Fruit fly (Drosophila melanogaster) whole organism, embryonic: Measurements from ENCODE around the gene Kap3.
A peak's percentile ranks its signal among the peaks of the same experiment; 100 is the strongest.

Experiments
- Asciz ChIP-seq: fragments of 200-800 bp; sonication (Bioruptor generic); optimal IDR thresholded peaks from 2 replicates; lab custom pipeline; 2017; ENCODE audit warnings: missing biosample characterization, mild to moderate bottlenecking, missing genetic modification characterization, missing genetic modification reagents
- C15 ChIP-seq: fragments of 200-800 bp; sonication (Bioruptor generic); IDR thresholded peaks from 3 replicates; pipeline ENCODE4 v1.3.6; 2022; ENCODE audit warnings: missing biosample characterization, missing genetic modification characterization
- CG11085 ChIP-seq: fragments of 200-800 bp; sonication (Bioruptor generic); IDR thresholded peaks from 2 replicates; pipeline ENCODE4 v1.3.6; 2022; ENCODE audit warnings: missing biosample characterization, missing genetic modification characterization
- CG12071 ChIP-seq: fragments of 200-800 bp; sonication (Bioruptor generic); optimal IDR thresholded peaks from 3 replicates; lab custom pipeline; 2018; ENCODE audit warnings: missing biosample characterization, mild to moderate bottlenecking, missing genetic modification characterization
- CG12769 ChIP-seq: fragments of 200-800 bp; sonication (Bioruptor generic); optimal IDR thresholded peaks from 2 replicates; lab custom pipeline; 2019; ENCODE audit warnings: missing biosample characterization, mild to moderate bottlenecking, missing genetic modification characterization, moderate library complexity
- CG13287 ChIP-seq: fragments of 200-800 bp; sonication (Bioruptor generic); IDR thresholded peaks from 2 replicates; pipeline ENCODE4 v1.3.6; 2022; ENCODE audit warnings: missing biosample characterization, missing genetic modification characterization; ENCODE audit not compliant: partially characterized antibody
- CG15514 ChIP-seq: fragments of 200-800 bp; sonication (Bioruptor generic); optimal IDR thresholded peaks from 3 replicates; lab custom pipeline; 2017; ENCODE audit warnings: missing biosample characterization, missing genetic modification characterization, mild to moderate bottlenecking, moderate library complexity, missing genetic modification reagents
- CG15601 ChIP-seq: fragments of 200-800 bp; sonication (Bioruptor generic); optimal IDR thresholded peaks from 3 replicates; lab custom pipeline; 2019; ENCODE audit warnings: missing biosample characterization, mild to moderate bottlenecking, missing genetic modification characterization, moderate library complexity
- CG1602 ChIP-seq: fragments of 200-800 bp; sonication (Bioruptor generic); optimal IDR thresholded peaks from 3 replicates; lab custom pipeline; 2016; ENCODE audit warnings: missing biosample characterization, missing genetic modification characterization
- CG17359 ChIP-seq: fragments of 200-800 bp; sonication (Bioruptor generic); optimal IDR thresholded peaks from 3 replicates; lab custom pipeline; 2018; ENCODE audit warnings: missing biosample characterization, mild to moderate bottlenecking, missing genetic modification characterization, moderate library complexity
- CG18599 ChIP-seq: fragments of 200-800 bp; sonication (Bioruptor generic); optimal IDR thresholded peaks from 3 replicates; lab custom pipeline; 2017; ENCODE audit warnings: missing biosample characterization, missing genetic modification characterization, mild to moderate bottlenecking, moderate library complexity, missing genetic modification reagents
- CG3065 ChIP-seq: fragments of 200-800 bp; sonication (Bioruptor generic); optimal IDR thresholded peaks from 2 replicates; lab custom pipeline; 2016; ENCODE audit warnings: missing biosample characterization, missing genetic modification characterization
- CG32532 ChIP-seq: fragments of 200-800 bp; sonication (Bioruptor generic); IDR thresholded peaks from 2 replicates; pipeline ENCODE4 v1.3.6; 2022; ENCODE audit warnings: missing biosample characterization, missing genetic modification characterization
- CG33213 ChIP-seq: fragments of 200-800 bp; sonication (Bioruptor generic); optimal IDR thresholded peaks from 3 replicates; lab custom pipeline; 2016; ENCODE audit warnings: missing biosample characterization, missing genetic modification characterization
- CG43689 ChIP-seq: fragments of 200-800 bp; sonication (Bioruptor generic); IDR thresholded peaks from 2 replicates; pipeline ENCODE4 v1.3.6; 2022; ENCODE audit warnings: missing biosample characterization, missing genetic modification characterization
- CG7928 ChIP-seq: fragments of 200-800 bp; sonication (Bioruptor generic); optimal IDR thresholded peaks from 2 replicates; lab custom pipeline; 2017; ENCODE audit warnings: missing biosample characterization, mild to moderate bottlenecking, missing genetic modification characterization
- CG7963 ChIP-seq: fragments of 200-800 bp; sonication (Bioruptor generic); IDR thresholded peaks from 3 replicates; pipeline ENCODE4 v1.3.6; 2022; ENCODE audit warnings: missing biosample characterization, missing genetic modification characterization; ENCODE audit not compliant: partially characterized antibody
- CG8290 ChIP-seq, 3 experiments: fragments of 200-800 bp; sonication (Bioruptor generic); optimal IDR thresholded peaks; 2 replicates each; lab custom pipeline; 2016 to 2019; ENCODE audit warnings: missing biosample characterization in 3 of 3, missing genetic modification characterization in 3 of 3, mild to moderate bottlenecking in 2 of 3, moderate library complexity in 1 of 3
- Doc3 ChIP-seq: fragments of 200-800 bp; sonication (Bioruptor generic); IDR thresholded peaks from 3 replicates; pipeline ENCODE4 v1.3.6; 2022; ENCODE audit warnings: missing biosample characterization, missing genetic modification characterization; ENCODE audit not compliant: partially characterized antibody
- Dref ChIP-seq: fragments of 200-800 bp; sonication (Bioruptor generic); IDR thresholded peaks from 2 replicates; pipeline ENCODE4 v1.3.6; 2022; ENCODE audit warnings: missing biosample characterization, missing genetic modification characterization
- H2.0 ChIP-seq: fragments of 200-800 bp; sonication (Bioruptor generic); IDR thresholded peaks from 2 replicates; pipeline ENCODE4 v1.3.6; 2022; ENCODE audit warnings: missing biosample characterization, missing genetic modification characterization
- Hey ChIP-seq: fragments of 200-800 bp; sonication (Bioruptor generic); optimal IDR thresholded peaks from 3 replicates; lab custom pipeline; 2018; ENCODE audit warnings: missing biosample characterization, mild to moderate bottlenecking, missing genetic modification characterization
- Jarid2 ChIP-seq: fragments of 200-800 bp; sonication (Bioruptor generic); optimal IDR thresholded peaks from 3 replicates; lab custom pipeline; 2017; ENCODE audit warnings: mild to moderate bottlenecking, missing biosample characterization, missing genetic modification reagents, missing genetic modification characterization
- Lhr ChIP-seq: fragments of 200-800 bp; sonication (Bioruptor generic); optimal IDR thresholded peaks from 3 replicates; lab custom pipeline; 2017; ENCODE audit warnings: mild to moderate bottlenecking, missing biosample characterization, missing genetic modification reagents, missing genetic modification characterization
- NC2α ChIP-seq: fragments of 200-800 bp; sonication (Bioruptor generic); optimal IDR thresholded peaks from 2 replicates; lab custom pipeline; 2016; ENCODE audit warnings: missing biosample characterization, missing genetic modification characterization
- Nf-YA ChIP-seq: fragments of 200-800 bp; sonication (Bioruptor generic); IDR thresholded peaks from 2 replicates; pipeline ENCODE4 v1.3.6; 2022; ENCODE audit warnings: missing biosample characterization, missing genetic modification characterization
- NfI ChIP-seq: fragments of 200-800 bp; sonication (Bioruptor generic); optimal IDR thresholded peaks from 3 replicates; lab custom pipeline; 2018; ENCODE audit warnings: missing biosample characterization, mild to moderate bottlenecking, missing genetic modification characterization, moderate library complexity
- Sry-δ ChIP-seq: fragments of 200-800 bp; sonication (Bioruptor generic); optimal IDR thresholded peaks from 2 replicates; lab custom pipeline; 2016; ENCODE audit warnings: missing biosample characterization, missing genetic modification characterization
- cato ChIP-seq: fragments of 200-800 bp; sonication (Bioruptor generic); optimal IDR thresholded peaks from 2 replicates; lab custom pipeline; 2016; ENCODE audit warnings: missing biosample characterization, missing genetic modification characterization, borderline replicate concordance
- chif ChIP-seq, 2 experiments: fragments of 200-800 bp; sonication (Bioruptor generic); optimal IDR thresholded peaks; 3 replicates each; lab custom pipeline; 2016; ENCODE audit warnings: missing biosample characterization in 2 of 2, missing genetic modification characterization in 2 of 2
- chm ChIP-seq: fragments of 200-800 bp; sonication (Bioruptor generic); IDR thresholded peaks from 2 replicates; pipeline ENCODE4 v1.3.6; 2022; ENCODE audit warnings: missing biosample characterization, missing genetic modification characterization
- dan ChIP-seq: fragments of 200-800 bp; sonication (Bioruptor generic); IDR thresholded peaks from 2 replicates; pipeline ENCODE4 v1.3.6; 2022; ENCODE audit warnings: missing biosample characterization, missing genetic modification characterization
- danr ChIP-seq: fragments of 200-800 bp; sonication (Bioruptor generic); IDR thresholded peaks from 2 replicates; pipeline ENCODE4 v1.3.6; 2022; ENCODE audit warnings: missing biosample characterization, missing genetic modification characterization
- dpn ChIP-seq, 2 experiments: fragments of 200-800 bp; sonication (Bioruptor generic); optimal IDR thresholded peaks; 3 replicates each; lab custom pipeline; 2016; ENCODE audit warnings: missing biosample characterization in 2 of 2, missing genetic modification characterization in 2 of 2
- dysf ChIP-seq: fragments of 200-800 bp; sonication (Bioruptor generic); IDR thresholded peaks from 3 replicates; pipeline ENCODE4 v1.3.6; 2022; ENCODE audit warnings: missing biosample characterization, missing genetic modification characterization
- ewg ChIP-seq: fragments of 200-800 bp; sonication (Bioruptor generic); optimal IDR thresholded peaks from 3 replicates; lab custom pipeline; 2017; ENCODE audit warnings: mild to moderate bottlenecking, missing biosample characterization, missing genetic modification reagents, missing genetic modification characterization
- her ChIP-seq: fragments of 200-800 bp; sonication (Bioruptor generic); optimal IDR thresholded peaks from 2 replicates; lab custom pipeline; 2016; ENCODE audit warnings: missing biosample characterization, missing genetic modification characterization
- hth ChIP-seq: fragments of >200 bp; optimal IDR thresholded peaks from 2 replicates; lab custom pipeline; 2017; ENCODE audit warnings: inconsistent platforms
- insv ChIP-seq, 2 experiments: fragments of 200-800 bp; sonication (Bioruptor generic); optimal IDR thresholded peaks; 3 replicates each; lab custom pipeline; 2016 to 2018; ENCODE audit warnings: missing biosample characterization in 2 of 2, missing genetic modification characterization in 2 of 2
- jing ChIP-seq: fragments of 200-800 bp; sonication (Bioruptor generic); optimal IDR thresholded peaks from 2 replicates; lab custom pipeline; 2018; ENCODE audit warnings: missing biosample characterization, mild to moderate bottlenecking, missing genetic modification characterization
- mam ChIP-seq: fragments of 200-800 bp; sonication (Bioruptor generic); optimal IDR thresholded peaks from 3 replicates; lab custom pipeline; 2016; ENCODE audit warnings: missing biosample characterization, missing genetic modification characterization
- otp ChIP-seq: fragments of 200-800 bp; sonication (Bioruptor generic); IDR thresholded peaks from 3 replicates; pipeline ENCODE4, ENCODE4 v1.3.6; 2022; ENCODE audit warnings: missing biosample characterization, missing genetic modification characterization
- pfk ChIP-seq: fragments of 200-800 bp; sonication (Bioruptor generic); optimal IDR thresholded peaks from 2 replicates; lab custom pipeline; 2018; ENCODE audit warnings: missing biosample characterization, mild to moderate bottlenecking, missing genetic modification characterization, moderate library complexity
- phol ChIP-seq: fragments of 200-800 bp; sonication (Bioruptor generic); optimal IDR thresholded peaks from 3 replicates; lab custom pipeline; 2018; ENCODE audit warnings: missing biosample characterization, mild to moderate bottlenecking, missing genetic modification characterization, moderate library complexity
- pros ChIP-seq: fragments of 200-800 bp; sonication (Bioruptor generic); optimal IDR thresholded peaks from 3 replicates; lab custom pipeline; 2019; ENCODE audit warnings: missing biosample characterization, mild to moderate bottlenecking, missing genetic modification characterization, moderate library complexity
- psq ChIP-seq: fragments of 200-800 bp; sonication (Bioruptor generic); optimal IDR thresholded peaks from 2 replicates; lab custom pipeline; 2017; ENCODE audit warnings: missing biosample characterization, missing genetic modification characterization
- slou ChIP-seq: fragments of 200-800 bp; sonication (Bioruptor generic); optimal IDR thresholded peaks from 3 replicates; lab custom pipeline; 2016; ENCODE audit warnings: missing biosample characterization, missing genetic modification characterization
- slp2 ChIP-seq: fragments of 200-800 bp; sonication (Bioruptor generic); optimal IDR thresholded peaks from 2 replicates; lab custom pipeline; 2016; ENCODE audit warnings: missing biosample characterization, missing genetic modification characterization
- trem ChIP-seq: fragments of 200-800 bp; optimal IDR thresholded peaks from 3 replicates; lab custom pipeline; 2019; ENCODE audit warnings: missing biosample characterization, mild to moderate bottlenecking, missing genetic modification characterization, moderate library complexity

Kap3 gene

DNA sequence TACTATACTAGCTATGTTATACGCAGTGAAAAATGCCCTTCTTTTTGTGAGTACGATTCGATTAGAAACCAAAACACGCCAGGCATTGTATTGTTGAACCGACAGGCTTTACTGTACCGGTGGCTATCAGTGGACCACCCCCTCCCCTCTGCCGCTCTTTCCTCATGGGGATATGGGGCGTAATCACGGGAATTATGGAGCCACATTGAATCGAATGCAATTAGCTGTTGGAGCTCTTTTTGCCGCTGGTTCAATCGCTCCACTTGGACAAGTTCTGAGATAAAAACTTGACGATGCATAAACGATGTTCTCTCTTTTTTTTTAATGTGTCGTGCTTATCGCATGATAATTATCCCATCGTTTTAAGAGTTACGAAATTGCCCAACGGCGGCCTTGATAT is 2.3 kb upstream of the Kap3 start (continued):
- no peak for TF ChIP-seq CG8290 (GFP tag; optimal IDR thresholded peaks at IDR 0.05; lab: Kevin White, UChicago)
- no peak for TF ChIP-seq CG8290 (tag; optimal IDR thresholded peaks at IDR 0.05; lab: Kevin White, UChicago)
- no peak for TF ChIP-seq dan (GFP tag; lab: Robert Waterston, UW)
- no peak for TF ChIP-seq trem (tag; lab: Kevin White, UChicago)
- no peak for TF ChIP-seq otp (GFP tag; lab: Robert Waterston, UW)
- no peak for TF ChIP-seq Hey (tag; lab: Kevin White, UChicago)
- no peak for TF ChIP-seq CG7963 (GFP tag; lab: Robert Waterston, UW)
- no peak for TF ChIP-seq NfI (GFP tag; lab: Kevin White, UChicago)
- TF ChIP-seq CG43689 (GFP tag; lab: Robert Waterston, UW): no peak
- TF ChIP-seq dysf (GFP tag; lab: Robert Waterston, UW): peak; percentile 27; the same call in 1 of the 3 replicates
- TF ChIP-seq Dref (GFP tag; lab: Robert Waterston, UW): no peak
- TF ChIP-seq CG12769 (tag; lab: Kevin White, UChicago): peak; percentile 20
- TF ChIP-seq Jarid2 (GFP tag; lab: Kevin White, UChicago): no peak
- no peak for TF ChIP-seq CG12071
- TF ChIP-seq pfk (GFP tag; lab: Kevin White, UChicago): no peak
- TF ChIP-seq CG18599 (GFP tag; lab: Kevin White, UChicago): no peak

DNA sequence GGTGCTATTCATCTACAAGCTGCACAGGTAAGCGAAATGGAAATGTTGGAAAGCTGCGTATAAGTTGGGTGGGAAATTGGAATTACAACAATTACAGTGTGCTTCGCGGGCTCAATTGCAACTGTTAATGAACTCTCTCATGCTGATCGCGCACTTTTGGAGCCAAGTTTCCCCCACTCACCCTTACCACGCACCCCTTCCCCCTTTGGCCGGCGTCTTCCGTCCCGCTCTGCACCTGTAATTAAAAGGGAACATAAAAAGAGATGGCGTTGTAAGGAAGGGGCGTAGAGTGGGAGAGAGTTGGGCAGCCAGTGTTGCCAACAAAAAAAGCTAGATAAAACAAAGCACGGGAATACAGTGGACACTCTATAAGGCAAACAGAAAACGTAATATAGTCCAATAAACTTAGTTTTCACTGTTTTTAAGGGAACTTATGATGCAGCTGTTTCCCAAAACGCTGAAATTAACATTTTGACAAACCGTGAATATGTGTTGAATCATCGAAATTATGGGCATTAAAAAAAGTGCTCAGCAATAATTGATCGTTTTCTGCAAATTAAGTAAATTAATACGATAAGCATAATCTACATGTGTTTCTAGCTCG is 937 bp upstream of the Kap3 start:
- TF ChIP-seq CG1602 (GFP tag; lab: Kevin White, UChicago) (no peak), chif (GFP tag; optimal IDR thresholded peaks at IDR 0.05; lab: Kevin White, UChicago) (peak in 1 of 2 experiments; percentile 11), CG11085 (GFP tag; lab: Robert Waterston, UW) (no peak), CG3065 (GFP tag; lab: Kevin White, UChicago) (no peak), phol (tag; lab: Kevin White, UChicago) (peak; percentile 4), CG33213 (no peak), H2.0 (GFP tag; lab: Robert Waterston, UW) (no peak), danr (GFP tag; lab: Robert Waterston, UW) (no peak), CG13287 (no peak), slou (no peak), Asciz (no peak), pros (GFP tag; lab: Kevin White, UChicago) (peak; percentile 7), psq (no peak), cato (GFP tag; lab: Kevin White, UChicago) (no peak), chm (no peak), Doc3 (GFP tag; lab: Robert Waterston, UW) (no peak), Lhr (GFP tag; lab: Kevin White, UChicago) (no peak), dpn (GFP tag; optimal IDR thresholded peaks at IDR 0.05; lab: Kevin White, UChicago) (no peak), CG15514 (GFP tag; lab: Kevin White, UChicago) (no peak), CG15601 (tag; lab: Kevin White, UChicago) (peak; percentile 5), Hey (tag; lab: Kevin White, UChicago) (no peak), C15 (GFP tag; lab: Robert Waterston, UW) (no peak), hth (lab: Kevin White, UChicago) (no peak), CG17359 (no peak), ewg (GFP tag; lab: Kevin White, UChicago) (no peak), CG7928 (no peak), her (no peak), Sry-δ (no peak), CG32532 (GFP tag; lab: Robert Waterston, UW) (no peak), mam (GFP tag; lab: Kevin White, UChicago) (peak; percentile 13), NC2α (GFP tag; lab: Kevin White, UChicago) (no peak), slp2 (GFP tag; lab: Kevin White, UChicago) (no peak), insv (GFP tag; optimal IDR thresholded peaks at IDR 0.05; lab: Kevin White, UChicago) (no peak), Nf-YA (GFP tag; lab: Robert Waterston, UW) (no peak), jing (no peak)
